Worm (Caenorhabditis elegans): Measurements from ENCODE around the gene Y39C12A.9.

ce11 chrIV:12229679-12230078 is 29.3 kb downstream of the Y39C12A.9 start, which contains the start of gene sre-18:
- TF ChIP-seq unc-62 (GFP tag; optimal IDR thresholded peaks at IDR 0.05) = no peak
- TF ChIP-seq snpc-4 (tag; optimal IDR thresholded peaks at IDR 0.05) = no peak
- no peak for TF ChIP-seq elt-1 (tag; optimal IDR thresholded peaks at IDR 0.05)
- no peak for TF ChIP-seq nhr-28 (tag; optimal IDR thresholded peaks at IDR 0.05)
- no peak for TF ChIP-seq ztf-11 (tag; optimal IDR thresholded peaks at IDR 0.05)
- no peak for TF ChIP-seq lin-15B (tag; optimal IDR thresholded peaks at IDR 0.05)
- no peak for TF ChIP-seq ama-1 (optimal IDR thresholded peaks at IDR 0.05)
- TF ChIP-seq jun-1 (tag; optimal IDR thresholded peaks at IDR 0.05) = no peak
- TF ChIP-seq zag-1 (tag; optimal IDR thresholded peaks at IDR 0.05) = no peak

Data from whole organism, L3 larva.